Worm (Caenorhabditis elegans) whole organism, late embryonic: ENCODE results near the gene R107.5.

Experiments used
- C38D4.7 ChIP-seq: fragments of 200-800 bp; sonication (Bioruptor generic); optimal IDR thresholded peaks from 2 replicates; lab custom pipeline; 2018; ENCODE audit warnings: mild to moderate bottlenecking, missing genetic modification characterization, moderate library complexity, missing compliant biosample characterization
- F13H6.1 ChIP-seq: sonication (generic microtip); optimal IDR thresholded peaks from 2 replicates; lab custom pipeline; 2016; ENCODE audit warnings: missing genetic modification characterization, missing compliant biosample characterization
- T23F11.4 ChIP-seq: fragments of 200-800 bp; sonication (Bioruptor generic); optimal IDR thresholded peaks from 2 replicates; lab custom pipeline; 2018; ENCODE audit warnings: mild to moderate bottlenecking, missing genetic modification characterization, missing compliant biosample characterization
- Y22D7AL.16 ChIP-seq: sonication (generic microtip); optimal IDR thresholded peaks from 2 replicates; lab custom pipeline; 2016; ENCODE audit warnings: missing genetic modification characterization, missing compliant biosample characterization
- ahr-1 ChIP-seq: sonication (generic microtip); optimal IDR thresholded peaks from 2 replicates; lab custom pipeline; 2016; ENCODE audit warnings: missing genetic modification characterization, missing compliant biosample characterization
- ama-1 ChIP-seq: fragments of 150-350 bp; optimal IDR thresholded peaks from 2 replicates; lab custom pipeline; 2014
- ceh-14 ChIP-seq: sonication (generic microtip); optimal IDR thresholded peaks from 2 replicates; lab custom pipeline; 2016; ENCODE audit warnings: missing genotype, missing genetic modification characterization, missing compliant biosample characterization
- ceh-18 ChIP-seq: sonication (generic microtip); optimal IDR thresholded peaks from 2 replicates; lab custom pipeline; 2016; ENCODE audit warnings: missing genetic modification characterization, missing compliant biosample characterization
- ceh-19 ChIP-seq: fragments of 200-800 bp; sonication (Bioruptor generic); optimal IDR thresholded peaks from 2 replicates; lab custom pipeline; 2018; ENCODE audit warnings: mild to moderate bottlenecking, missing genetic modification characterization, missing compliant biosample characterization
- ceh-22 ChIP-seq: sonication (generic microtip); optimal IDR thresholded peaks from 2 replicates; lab custom pipeline; 2017; ENCODE audit warnings: missing biosample characterization, missing genetic modification characterization
- ceh-24 ChIP-seq: sonication (generic microtip); optimal IDR thresholded peaks from 2 replicates; lab custom pipeline; 2016; ENCODE audit warnings: mild to moderate bottlenecking, missing genetic modification characterization, missing compliant biosample characterization
- ceh-30 ChIP-seq: fragments of 150-350 bp; optimal IDR thresholded peaks from 2 replicates; lab custom pipeline; 2014; ENCODE audit warnings: missing biosample characterization, missing genetic modification characterization
- ceh-34 ChIP-seq: sonication (generic microtip); optimal IDR thresholded peaks from 2 replicates; lab custom pipeline; 2016; ENCODE audit warnings: mild to moderate bottlenecking, missing genetic modification characterization, missing compliant biosample characterization
- ceh-45 ChIP-seq: fragments of 200-800 bp; sonication (Bioruptor generic); IDR thresholded peaks from 2 replicates; pipeline ENCODE4 v1.3.6; 2022; ENCODE audit warnings: missing genetic modification reagents, missing genetic modification characterization, missing compliant biosample characterization
- ceh-48 ChIP-seq: sonication (generic microtip); optimal IDR thresholded peaks from 2 replicates; lab custom pipeline; 2016; ENCODE audit warnings: missing genetic modification characterization, inconsistent platforms, missing compliant biosample characterization
- ceh-9 ChIP-seq: sonication (generic microtip); optimal IDR thresholded peaks from 2 replicates; lab custom pipeline; 2016; ENCODE audit warnings: mild to moderate bottlenecking, missing genetic modification characterization, inconsistent platforms, missing compliant biosample characterization
- che-1 ChIP-seq: sonication (generic microtip); optimal IDR thresholded peaks from 2 replicates; lab custom pipeline; 2016; ENCODE audit warnings: mild to moderate bottlenecking, missing genetic modification characterization, missing compliant biosample characterization
- dmd-4 ChIP-seq: sonication (generic microtip); optimal IDR thresholded peaks from 2 replicates; lab custom pipeline; 2016; ENCODE audit warnings: borderline replicate concordance, missing genetic modification characterization, missing compliant biosample characterization
- dve-1 ChIP-seq: sonication (generic microtip); optimal IDR thresholded peaks from 2 replicates; lab custom pipeline; 2017; ENCODE audit warnings: antibody characterized with exemption, mild to moderate bottlenecking, missing genetic modification characterization, missing compliant biosample characterization
- elt-2 ChIP-seq: sonication (generic microtip); optimal IDR thresholded peaks from 2 replicates; lab custom pipeline; 2016; ENCODE audit warnings: missing genetic modification reagents, missing genetic modification characterization, missing compliant biosample characterization
- elt-4 ChIP-seq: sonication (generic microtip); optimal IDR thresholded peaks from 2 replicates; lab custom pipeline; 2016; ENCODE audit warnings: missing genetic modification characterization, missing compliant biosample characterization
- ets-4 ChIP-seq: sonication (generic microtip); optimal IDR thresholded peaks from 2 replicates; lab custom pipeline; 2016; ENCODE audit warnings: missing genetic modification characterization, missing compliant biosample characterization
- fkh-10 ChIP-seq: fragments of 150-350 bp; optimal IDR thresholded peaks from 2 replicates; lab custom pipeline; 2014; ENCODE audit warnings: missing biosample characterization, missing genetic modification reagents, missing genetic modification characterization
- fkh-6 ChIP-seq: sonication (generic microtip); optimal IDR thresholded peaks from 2 replicates; lab custom pipeline; 2016; ENCODE audit warnings: missing genetic modification characterization, missing compliant biosample characterization
- gmeb-2 ChIP-seq: sonication (generic microtip); optimal IDR thresholded peaks from 2 replicates; lab custom pipeline; 2016; ENCODE audit warnings: missing genetic modification characterization, inconsistent platforms, missing compliant biosample characterization
- hlh-13 ChIP-seq: fragments of 200-800 bp; sonication (Bioruptor generic); optimal IDR thresholded peaks from 2 replicates; lab custom pipeline; 2018; ENCODE audit warnings: mild to moderate bottlenecking, missing genetic modification characterization, missing compliant biosample characterization
- hlh-30 ChIP-seq: sonication (generic microtip); optimal IDR thresholded peaks from 2 replicates; lab custom pipeline; 2017; ENCODE audit warnings: antibody characterized with exemption, missing genetic modification characterization, missing compliant biosample characterization; ENCODE audit not compliant: insufficient read depth
- hlh-6 ChIP-seq: sonication (generic microtip); optimal IDR thresholded peaks from 2 replicates; lab custom pipeline; 2016; ENCODE audit warnings: missing genotype, missing genetic modification characterization, missing compliant biosample characterization
- lim-6 ChIP-seq: sonication (generic microtip); optimal IDR thresholded peaks from 2 replicates; lab custom pipeline; 2016; ENCODE audit warnings: missing genetic modification characterization, missing compliant biosample characterization
- lin-11 ChIP-seq: fragments of 200-800 bp; sonication (Bioruptor generic); optimal IDR thresholded peaks from 2 replicates; lab custom pipeline; 2018; ENCODE audit warnings: mild to moderate bottlenecking, missing genetic modification characterization, missing compliant biosample characterization
- madf-2 ChIP-seq: sonication (generic microtip); optimal IDR thresholded peaks from 2 replicates; lab custom pipeline; 2017; ENCODE audit warnings: missing genetic modification characterization, missing compliant biosample characterization
- mec-3 ChIP-seq: sonication (generic microtip); optimal IDR thresholded peaks from 2 replicates; lab custom pipeline; 2016; ENCODE audit warnings: borderline replicate concordance, missing genetic modification characterization, missing compliant biosample characterization
- nhr-11 ChIP-seq: fragments of 150-350 bp; optimal IDR thresholded peaks from 2 replicates; lab custom pipeline; 2014; ENCODE audit warnings: missing biosample characterization, missing genetic modification characterization
- nhr-232 ChIP-seq: sonication (generic microtip); optimal IDR thresholded peaks from 2 replicates; lab custom pipeline; 2016; ENCODE audit warnings: missing genetic modification characterization, missing compliant biosample characterization
- npax-4 ChIP-seq: sonication (generic microtip); optimal IDR thresholded peaks from 2 replicates; lab custom pipeline; 2016; ENCODE audit warnings: missing genetic modification characterization, missing compliant biosample characterization
- pag-3 ChIP-seq: sonication (generic microtip); optimal IDR thresholded peaks from 2 replicates; lab custom pipeline; 2016; ENCODE audit warnings: missing compliant biosample characterization, missing genetic modification characterization, borderline replicate concordance
- pat-9 ChIP-seq: fragments of 200-800 bp; sonication (Bioruptor generic); optimal IDR thresholded peaks from 2 replicates; lab custom pipeline; 2018; ENCODE audit warnings: mild to moderate bottlenecking, missing genetic modification characterization, moderate library complexity, missing compliant biosample characterization
- pax-1 ChIP-seq: fragments of 150-350 bp; optimal IDR thresholded peaks from 2 replicates; lab custom pipeline; 2014; ENCODE audit warnings: missing biosample characterization, missing genetic modification characterization
- pqm-1 ChIP-seq: sonication (generic microtip); optimal IDR thresholded peaks from 2 replicates; lab custom pipeline; 2016; ENCODE audit warnings: missing genetic modification characterization, missing compliant biosample characterization
- pros-1 ChIP-seq: fragments of 150-350 bp; optimal IDR thresholded peaks from 2 replicates; lab custom pipeline; 2014; ENCODE audit warnings: missing biosample characterization, missing genetic modification reagents, missing genetic modification characterization
- ref-2 ChIP-seq: sonication (generic microtip); optimal IDR thresholded peaks from 2 replicates; lab custom pipeline; 2016; ENCODE audit warnings: missing genetic modification characterization, missing compliant biosample characterization
- rnt-1 ChIP-seq: sonication (generic microtip); optimal IDR thresholded peaks from 2 replicates; lab custom pipeline; 2016; ENCODE audit warnings: missing genetic modification characterization, missing compliant biosample characterization
- sdc-2 ChIP-seq: sonication (generic microtip); optimal IDR thresholded peaks from 2 replicates; lab custom pipeline; 2016; ENCODE audit warnings: missing genotype, missing genetic modification characterization, missing compliant biosample characterization
- sox-4 ChIP-seq: sonication (generic microtip); optimal IDR thresholded peaks from 2 replicates; lab custom pipeline; 2017; ENCODE audit warnings: mild to moderate bottlenecking, missing genetic modification characterization, inconsistent platforms, missing compliant biosample characterization
- syd-9 ChIP-seq: sonication (generic microtip); optimal IDR thresholded peaks from 2 replicates; lab custom pipeline; 2016; ENCODE audit warnings: mild to moderate bottlenecking, missing genetic modification characterization, moderate library complexity, missing compliant biosample characterization
- tbx-2 ChIP-seq: sonication (generic microtip); optimal IDR thresholded peaks from 2 replicates; lab custom pipeline; 2016; ENCODE audit warnings: missing genetic modification characterization, missing compliant biosample characterization
- ttx-3 ChIP-seq: sonication (generic microtip); optimal IDR thresholded peaks from 2 replicates; lab custom pipeline; 2016; ENCODE audit warnings: missing genetic modification reagents, missing genetic modification characterization, missing compliant biosample characterization
- unc-3 ChIP-seq, 2 experiments: fragments of 200-800 bp in 1 of 2; sonication (Bioruptor generic) in 1 of 2; sonication (generic microtip) in 1 of 2; conservative IDR thresholded peaks in 1 of 2; optimal IDR thresholded peaks in 1 of 2; 2 replicates each; pipeline versions ENCODE4 v1.3.6 to Lab custom; 2016 to 2022; ENCODE audit warnings: missing compliant biosample characterization in 2 of 2, missing genetic modification characterization in 2 of 2, missing genetic modification reagents in 1 of 2
- unc-42 ChIP-seq: sonication (generic microtip); optimal IDR thresholded peaks from 2 replicates; lab custom pipeline; 2016; ENCODE audit warnings: missing genotype, missing genetic modification characterization, missing compliant biosample characterization
- unc-86 ChIP-seq: sonication (generic microtip); optimal IDR thresholded peaks from 2 replicates; lab custom pipeline; 2016; ENCODE audit warnings: missing genetic modification characterization, missing compliant biosample characterization
- ztf-16 ChIP-seq: sonication (generic microtip); optimal IDR thresholded peaks from 2 replicates; lab custom pipeline; 2017; ENCODE audit warnings: missing genetic modification characterization, missing compliant biosample characterization

R107.5 gene

DNA sequence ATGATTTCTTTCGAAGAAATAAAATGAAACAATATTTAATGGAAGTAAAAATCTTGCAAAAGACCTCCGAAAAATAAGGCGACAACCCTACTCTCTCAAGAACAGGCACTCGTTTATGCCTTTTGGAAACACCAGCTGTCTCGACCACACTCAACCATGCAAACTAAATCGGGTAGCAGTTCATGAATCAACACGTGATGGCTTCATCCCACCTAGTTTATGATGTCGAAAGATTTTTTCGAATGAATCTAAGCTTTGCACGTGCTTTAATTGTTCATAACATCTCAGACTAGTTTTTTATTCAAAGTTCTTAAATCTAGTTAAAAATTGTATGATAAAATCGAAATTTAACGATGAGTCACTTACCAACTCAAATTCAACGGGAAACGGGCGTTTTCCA, 327 bp downstream of the R107.5 start:
- no peak for TF ChIP-seq F13H6.1 (tag; lab: Kevin White, UChicago)
- no peak for TF ChIP-seq ceh-30 (tag; lab: Kevin White, UChicago)
- TF ChIP-seq ceh-34, result no peak
- TF ChIP-seq ttx-3 (tag; lab: Kevin White, UChicago), result no peak
- no peak for TF ChIP-seq nhr-11
- TF ChIP-seq ceh-18 (tag; lab: Kevin White, UChicago), result no peak
- no peak for TF ChIP-seq fkh-6 (tag; lab: Kevin White, UChicago)
- peak; percentile 9 for TF ChIP-seq ama-1 (lab: Kevin White, UChicago)

DNA sequence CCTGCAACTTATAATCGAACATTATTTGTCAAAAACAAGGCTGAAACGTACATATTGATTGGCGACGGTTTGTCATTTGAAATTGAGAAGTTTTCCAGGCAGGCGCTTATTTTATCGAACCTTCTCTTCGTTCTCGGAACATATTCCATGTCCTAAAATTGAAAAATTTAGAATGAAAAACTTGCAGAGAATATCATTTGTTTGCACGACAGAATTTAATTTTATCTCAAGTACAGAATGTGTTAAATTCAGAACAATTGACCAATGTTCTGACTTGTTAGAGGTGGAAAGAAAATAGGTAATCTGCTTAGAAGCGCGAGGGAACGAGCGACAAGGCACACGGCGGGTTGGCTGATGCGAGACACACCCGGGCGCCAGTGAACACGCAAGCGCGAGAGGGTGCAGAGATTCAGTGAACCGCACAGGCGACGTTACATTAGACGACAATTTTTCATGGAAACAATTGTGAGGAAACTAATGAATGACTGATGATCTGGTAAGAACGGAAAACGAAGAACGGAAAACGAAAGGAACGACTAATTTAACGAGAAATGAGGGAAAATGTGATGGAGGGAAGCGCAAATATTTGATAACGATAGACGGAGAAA, 1.1 kb downstream of the R107.5 start:
- no peak for TF ChIP-seq fkh-10
- TF ChIP-seq Y22D7AL.16 (tag; lab: Kevin White, UChicago), result no peak
- no peak for TF ChIP-seq C38D4.7 (GFP tag; lab: Kevin White, UChicago)
- peak; percentile 58 for TF ChIP-seq pros-1 (tag; lab: Kevin White, UChicago)
- no peak for TF ChIP-seq ahr-1 (tag; lab: Kevin White, UChicago)
- peak; percentile 71 for TF ChIP-seq ceh-30 (tag; lab: Kevin White, UChicago)
- no peak for TF ChIP-seq ceh-14
- no peak for TF ChIP-seq pag-3 (tag; lab: Kevin White, UChicago)
- TF ChIP-seq T23F11.4 (GFP tag; lab: Kevin White, UChicago), result no peak
- TF ChIP-seq ceh-34, result no peak
- no peak for TF ChIP-seq ceh-45 (GFP tag; lab: Robert Waterston, UW)
- TF ChIP-seq ceh-22, result no peak
- TF ChIP-seq mec-3 (tag; lab: Kevin White, UChicago), result no peak
- TF ChIP-seq pax-1 (tag; lab: Kevin White, UChicago), result no peak
- no peak for TF ChIP-seq unc-86
- no peak for TF ChIP-seq hlh-13 (GFP tag; lab: Kevin White, UChicago)
- no peak for TF ChIP-seq unc-3 (GFP tag; conservative IDR thresholded peaks at IDR 0.05; lab: Robert Waterston, UW)
- no peak for TF ChIP-seq unc-3 (tag; optimal IDR thresholded peaks at IDR 0.05; lab: Kevin White, UChicago)
- TF ChIP-seq che-1 (tag; lab: Kevin White, UChicago), result no peak
- no peak for TF ChIP-seq ceh-19 (GFP tag; lab: Kevin White, UChicago)
- no peak for TF ChIP-seq ceh-48 (tag; lab: Kevin White, UChicago)
- TF ChIP-seq nhr-232, result no peak
- no peak for TF ChIP-seq dve-1
- no peak for TF ChIP-seq gmeb-2
- peak; percentile 9 for TF ChIP-seq lin-11
- TF ChIP-seq rnt-1 (tag; lab: Kevin White, UChicago), result no peak
- no peak for TF ChIP-seq ets-4 (tag; lab: Kevin White, UChicago)
- TF ChIP-seq dmd-4, result no peak
- peak; percentile 66 for TF ChIP-seq syd-9 (tag; lab: Kevin White, UChicago)
- TF ChIP-seq ztf-16 (tag; lab: Kevin White, UChicago), result no peak
- TF ChIP-seq sdc-2 (tag; lab: Kevin White, UChicago), result no peak
- no peak for TF ChIP-seq hlh-6 (tag; lab: Kevin White, UChicago)
- TF ChIP-seq ref-2 (tag; lab: Kevin White, UChicago), result no peak
- TF ChIP-seq elt-2, result no peak
- no peak for TF ChIP-seq nhr-11
- no peak for TF ChIP-seq F13H6.1 (tag; lab: Kevin White, UChicago)
- TF ChIP-seq ceh-9 (tag; lab: Kevin White, UChicago), result no peak
- TF ChIP-seq pqm-1 (tag; lab: Kevin White, UChicago), result no peak
- TF ChIP-seq hlh-30 (tag; lab: Kevin White, UChicago), result no peak
- no peak for TF ChIP-seq lim-6 (tag; lab: Kevin White, UChicago)
- TF ChIP-seq unc-42 (tag; lab: Kevin White, UChicago), result peak; percentile 50
- no peak for TF ChIP-seq pat-9 (tag; lab: Kevin White, UChicago)
- peak; percentile 47 for TF ChIP-seq tbx-2
- no peak for TF ChIP-seq elt-4 (tag; lab: Kevin White, UChicago)
- no peak for TF ChIP-seq ceh-24 (tag; lab: Kevin White, UChicago)
- TF ChIP-seq npax-4 (tag; lab: Kevin White, UChicago), result no peak
- TF ChIP-seq madf-2 (tag; lab: Kevin White, UChicago), result no peak
- TF ChIP-seq sox-4 (tag; lab: Kevin White, UChicago), result peak; percentile 10
